Worm (Caenorhabditis elegans) whole organism, L2 larva: ENCODE results near the gene Y57G11C.31.

ENCODE experiments used
- R02D3.7 ChIP-seq: fragments of 150-350 bp; optimal IDR thresholded peaks from 2 replicates; lab custom pipeline; 2014; ENCODE audit warnings: missing biosample characterization, missing genetic modification characterization
- ZK546.5 ChIP-seq: sonication (generic microtip); optimal IDR thresholded peaks from 2 replicates; lab custom pipeline; 2017; ENCODE audit warnings: missing biosample characterization, missing genetic modification characterization
- ceh-82 ChIP-seq: fragments of 150-350 bp; optimal IDR thresholded peaks from 2 replicates; lab custom pipeline; 2014; ENCODE audit warnings: missing biosample characterization, missing genetic modification characterization
- egl-27 ChIP-seq: sonication (generic microtip); optimal IDR thresholded peaks from 3 replicates; lab custom pipeline; 2017; ENCODE audit warnings: missing biosample characterization, missing genetic modification reagents, missing genetic modification characterization
- lin-39 ChIP-seq: fragments of 150-350 bp; optimal IDR thresholded peaks from 2 replicates; lab custom pipeline; 2014; ENCODE audit warnings: missing biosample characterization, missing genetic modification reagents, missing genetic modification characterization
- nhr-11 ChIP-seq: fragments of 150-350 bp; optimal IDR thresholded peaks from 2 replicates; lab custom pipeline; 2014; ENCODE audit warnings: missing biosample characterization, missing genetic modification characterization
- nhr-25 ChIP-seq: fragments of 150-350 bp; sonication (generic microtip); optimal IDR thresholded peaks from 3 replicates; lab custom pipeline; 2014; ENCODE audit warnings: missing biosample characterization, missing genetic modification characterization
- nhr-77 ChIP-seq: fragments of 150-350 bp; optimal IDR thresholded peaks from 2 replicates; lab custom pipeline; 2014; ENCODE audit warnings: missing biosample characterization, missing genetic modification characterization
- sem-4 ChIP-seq: fragments of 150-350 bp; optimal IDR thresholded peaks from 2 replicates; lab custom pipeline; 2014; ENCODE audit warnings: missing biosample characterization, missing genetic modification reagents, missing genetic modification characterization
- skn-1 ChIP-seq: sonication (generic microtip); optimal IDR thresholded peaks from 2 replicates; lab custom pipeline; 2017; ENCODE audit warnings: missing biosample characterization, missing genetic modification characterization
- unc-39 ChIP-seq: fragments of 150-350 bp; optimal IDR thresholded peaks from 2 replicates; lab custom pipeline; 2014; ENCODE audit warnings: missing biosample characterization, missing genetic modification characterization
- unc-62 ChIP-seq: fragments of 150-350 bp; optimal IDR thresholded peaks from 2 replicates; lab custom pipeline; 2014; ENCODE audit warnings: missing biosample characterization, missing genetic modification reagents, missing genetic modification characterization
- ztf-4 ChIP-seq: fragments of 150-350 bp; optimal IDR thresholded peaks from 2 replicates; lab custom pipeline; 2014; ENCODE audit warnings: missing biosample characterization, missing genetic modification characterization

- TF ChIP-seq egl-27, result no peak
- no peak for TF ChIP-seq nhr-11 (tag; lab: Kevin White, UChicago)
- TF ChIP-seq R02D3.7 (tag; lab: Kevin White, UChicago), result no peak
- TF ChIP-seq skn-1 (tag; lab: Kevin White, UChicago), result no peak
- no peak for TF ChIP-seq unc-62 (GFP tag; lab: Kevin White, UChicago)
- no peak for TF ChIP-seq ceh-82 (tag; lab: Kevin White, UChicago)
- TF ChIP-seq ztf-4 (tag; lab: Kevin White, UChicago), result no peak
- TF ChIP-seq lin-39 (tag; lab: Kevin White, UChicago), result no peak
- no peak for TF ChIP-seq nhr-77 (tag; lab: Kevin White, UChicago)
- no peak for TF ChIP-seq unc-39 (tag; lab: Kevin White, UChicago)
- TF ChIP-seq ZK546.5 (tag; lab: Kevin White, UChicago), result no peak
- no peak for TF ChIP-seq nhr-25 (tag; lab: Kevin White, UChicago)
- TF ChIP-seq sem-4 (tag; lab: Kevin White, UChicago), result no peak
Observed at ce11 chrIV:14658927-14659326, 18.2 kb upstream of the Y57G11C.31 start.
